Worm (Caenorhabditis elegans) whole organism, L1 larva: ENCODE results near the gene K01C8.2.
A peak's percentile ranks its signal among the peaks of the same experiment; 100 is the strongest.

Experiments
- C04F5.9 ChIP-seq: sonication (generic microtip); optimal IDR thresholded peaks from 2 replicates; lab custom pipeline; 2016; ENCODE audit warnings: missing genetic modification characterization, missing compliant biosample characterization
- C16A3.4 ChIP-seq: fragments of 150-350 bp; optimal IDR thresholded peaks from 2 replicates; lab custom pipeline; 2014; ENCODE audit warnings: missing biosample characterization, missing genetic modification characterization
- F16B12.6 ChIP-seq: fragments of 150-350 bp; optimal IDR thresholded peaks from 2 replicates; lab custom pipeline; 2014; ENCODE audit warnings: missing biosample characterization, missing genetic modification characterization
- blmp-1 ChIP-seq: fragments of 150-350 bp; optimal IDR thresholded peaks from 2 replicates; lab custom pipeline; 2014; ENCODE audit warnings: missing biosample characterization, missing genetic modification characterization
- ces-1 ChIP-seq: fragments of 150-350 bp; optimal IDR thresholded peaks from 2 replicates; lab custom pipeline; 2014; ENCODE audit warnings: missing biosample characterization, missing genetic modification reagents, missing genetic modification characterization
- efl-1 ChIP-seq, 4 experiments: fragments of 150-350 bp; optimal IDR thresholded peaks in 3 of 4; peaks in 1 of 4; 1 replicate in 1 of 4; 2 replicates in 3 of 4; lab custom pipeline; 2014; ENCODE audit warnings: missing biosample characterization in 2 of 4, missing genetic modification characterization in 2 of 4, missing genetic modification reagents in 2 of 4
- egl-13 ChIP-seq: sonication (generic microtip); optimal IDR thresholded peaks from 2 replicates; lab custom pipeline; 2016; ENCODE audit warnings: missing genotype, missing genetic modification reagents, missing genetic modification characterization, missing compliant biosample characterization
- egl-27 ChIP-seq, 2 experiments: fragments of 150-350 bp in 1 of 2; sonication (generic microtip); optimal IDR thresholded peaks; 3 replicates each; lab custom pipeline; 2017 to 2018; ENCODE audit warnings: missing biosample characterization in 2 of 2, missing genetic modification characterization in 2 of 2, missing genetic modification reagents in 2 of 2
- elt-3 ChIP-seq, 6 experiments: fragments of 150-350 bp in 1 of 6; sonication (generic microtip); optimal IDR thresholded peaks; 2 replicates each; lab custom pipeline; 2017 to 2018; ENCODE audit warnings: missing biosample characterization in 6 of 6, missing genetic modification characterization in 6 of 6, inconsistent platforms in 1 of 6
- fkh-4 ChIP-seq: sonication (generic microtip); optimal IDR thresholded peaks from 2 replicates; lab custom pipeline; 2016; ENCODE audit warnings: missing compliant biosample characterization, missing genetic modification characterization, borderline replicate concordance
- fkh-8 ChIP-seq: sonication (generic microtip); optimal IDR thresholded peaks from 2 replicates; lab custom pipeline; 2016; ENCODE audit warnings: mild to moderate bottlenecking, missing genetic modification characterization, missing compliant biosample characterization
- hlh-4 ChIP-seq: sonication (generic microtip); optimal IDR thresholded peaks from 2 replicates; lab custom pipeline; 2016; ENCODE audit warnings: mild to moderate bottlenecking, missing genetic modification characterization, missing compliant biosample characterization
- irx-1 ChIP-seq: sonication (generic microtip); optimal IDR thresholded peaks from 2 replicates; lab custom pipeline; 2016; ENCODE audit warnings: missing genetic modification characterization, missing compliant biosample characterization
- isw-1 ChIP-seq: fragments of 200-800 bp; sonication (Bioruptor generic); IDR thresholded peaks from 2 replicates; pipeline ENCODE4 v1.3.6; 2022; ENCODE audit warnings: missing genetic modification characterization, missing compliant biosample characterization
- jun-1 ChIP-seq: fragments of 150-350 bp; optimal IDR thresholded peaks from 2 replicates; lab custom pipeline; 2014; ENCODE audit warnings: missing biosample characterization, missing genetic modification reagents, missing genetic modification characterization
- lin-13 ChIP-seq: fragments of 150-350 bp; optimal IDR thresholded peaks from 2 replicates; lab custom pipeline; 2014; ENCODE audit warnings: missing biosample characterization, missing genetic modification reagents, missing genetic modification characterization
- lin-14 ChIP-seq: fragments of 200-800 bp; sonication (Bioruptor generic); optimal IDR thresholded peaks from 2 replicates; lab custom pipeline; 2018; ENCODE audit warnings: mild to moderate bottlenecking, missing genetic modification characterization, moderate library complexity, missing compliant biosample characterization
- lin-15B ChIP-seq: fragments of 150-350 bp; sonication (generic microtip); optimal IDR thresholded peaks from 3 replicates; lab custom pipeline; 2014; ENCODE audit warnings: missing biosample characterization, missing genetic modification characterization
- lin-35 ChIP-seq, 2 experiments: fragments of 150-350 bp; optimal IDR thresholded peaks; 2 replicates each; lab custom pipeline; 2014; ENCODE audit warnings: missing biosample characterization in 2 of 2, missing genetic modification characterization in 2 of 2, missing genetic modification reagents in 2 of 2
- lin-39 ChIP-seq: fragments of 150-350 bp; optimal IDR thresholded peaks from 2 replicates; lab custom pipeline; 2014; ENCODE audit warnings: missing biosample characterization, missing genetic modification reagents, missing genetic modification characterization
- nhr-12 ChIP-seq: sonication (generic microtip); optimal IDR thresholded peaks from 2 replicates; lab custom pipeline; 2017; ENCODE audit warnings: missing biosample characterization, missing genetic modification characterization
- nhr-20 ChIP-seq: sonication (generic microtip); optimal IDR thresholded peaks from 2 replicates; lab custom pipeline; 2016; ENCODE audit warnings: mild to moderate bottlenecking, missing genetic modification characterization, missing compliant biosample characterization
- nhr-47 ChIP-seq: sonication (generic microtip); optimal IDR thresholded peaks from 2 replicates; lab custom pipeline; 2016; ENCODE audit warnings: mild to moderate bottlenecking, missing genetic modification characterization, moderate library complexity, missing compliant biosample characterization
- nhr-71 ChIP-seq: sonication (generic microtip); optimal IDR thresholded peaks from 2 replicates; lab custom pipeline; 2016; ENCODE audit warnings: mild to moderate bottlenecking, missing genetic modification characterization, moderate library complexity, missing compliant biosample characterization
- nhr-85 ChIP-seq: sonication (generic microtip); peaks from one replicate; lab custom pipeline; 2016; ENCODE audit warnings: missing genetic modification characterization, inconsistent platforms, missing compliant biosample characterization
- pqm-1 ChIP-seq: sonication (generic microtip); optimal IDR thresholded peaks from 3 replicates; lab custom pipeline; 2017; ENCODE audit warnings: missing biosample characterization, missing genetic modification characterization
- rnt-1 ChIP-seq: sonication (generic microtip); optimal IDR thresholded peaks from 2 replicates; lab custom pipeline; 2016; ENCODE audit warnings: mild to moderate bottlenecking, missing genetic modification characterization, moderate library complexity, missing compliant biosample characterization
- skn-1 ChIP-seq: fragments of 150-350 bp; optimal IDR thresholded peaks from 2 replicates; lab custom pipeline; 2014; ENCODE audit warnings: missing biosample characterization, missing genetic modification characterization
- snpc-4 ChIP-seq: fragments of 150-350 bp; optimal IDR thresholded peaks from 2 replicates; lab custom pipeline; 2014; ENCODE audit warnings: missing biosample characterization, missing genetic modification characterization
- snu-23 ChIP-seq: sonication (generic microtip); optimal IDR thresholded peaks from 2 replicates; lab custom pipeline; 2016; ENCODE audit warnings: missing genetic modification characterization, missing compliant biosample characterization
- unc-130 ChIP-seq: fragments of 150-350 bp; optimal IDR thresholded peaks from 2 replicates; lab custom pipeline; 2017; ENCODE audit warnings: missing biosample characterization, missing genetic modification characterization, inconsistent platforms
- unc-62 ChIP-seq: fragments of 150-350 bp; optimal IDR thresholded peaks from 2 replicates; lab custom pipeline; 2014; ENCODE audit warnings: missing biosample characterization, missing genetic modification reagents, missing genetic modification characterization
- unc-86 ChIP-seq: sonication (generic microtip); optimal IDR thresholded peaks from 2 replicates; lab custom pipeline; 2016; ENCODE audit warnings: missing genetic modification characterization, missing compliant biosample characterization
- zag-1 ChIP-seq: fragments of 150-350 bp; optimal IDR thresholded peaks from 2 replicates; lab custom pipeline; 2014; ENCODE audit warnings: missing biosample characterization, missing genetic modification characterization
- ztf-4 ChIP-seq: fragments of 150-350 bp; optimal IDR thresholded peaks from 2 replicates; lab custom pipeline; 2014; ENCODE audit warnings: missing biosample characterization, missing genetic modification characterization

The K01C8.2 gene

ce11 chrII:8259674-8260073 lies 9.6 kb downstream of the K01C8.2 start:
- peak in 1 of 2 experiments; percentile 36 for TF ChIP-seq lin-35 (GFP tag; optimal IDR thresholded peaks at IDR 0.05; lab: Kevin White, UChicago)
- TF ChIP-seq lin-13 (GFP tag; lab: Kevin White, UChicago): no peak
- TF ChIP-seq unc-130 (tag; lab: Kevin White, UChicago): peak; percentile 20
- TF ChIP-seq snu-23 (GFP tag; lab: Kevin White, UChicago): peak; percentile 43
- TF ChIP-seq rnt-1 (tag; lab: Kevin White, UChicago): no peak
- TF ChIP-seq nhr-71: peak; percentile 51
- peak; percentile 41 for TF ChIP-seq nhr-20 (tag; lab: Kevin White, UChicago)
- TF ChIP-seq fkh-8: no peak
- TF ChIP-seq blmp-1 (tag; lab: Kevin White, UChicago): peak; percentile 36
- peak; percentile 94 for TF ChIP-seq nhr-85 (tag; lab: Kevin White, UChicago)
- peak in 1 of 6 experiments; percentile 31 for TF ChIP-seq elt-3 (tag; optimal IDR thresholded peaks at IDR 0.05; lab: Kevin White, UChicago)
- TF ChIP-seq efl-1 (optimal IDR thresholded peaks at IDR 0.05; lab: Kevin White, UChicago): no peak
- peak in 1 of 2 experiments; percentile 16 for TF ChIP-seq efl-1 (GFP tag; optimal IDR thresholded peaks at IDR 0.05 in 1 of 2; lab: Kevin White, UChicago)
- no peak for TF ChIP-seq nhr-12
- TF ChIP-seq snpc-4 (tag; lab: Kevin White, UChicago): no peak
- TF ChIP-seq irx-1 (tag; lab: Kevin White, UChicago): no peak
- peak; percentile 54 for TF ChIP-seq lin-14
- TF ChIP-seq jun-1 (tag; lab: Kevin White, UChicago): no peak

ce11 chrII:8259038-8259437 lies 10.2 kb downstream of the K01C8.2 start, which contains the start of gene F35C11.6:
Gene F35C11.6, minus strand, starts transcription at chrII:8259138.
- TF ChIP-seq lin-15B (tag; lab: Kevin White, UChicago) (no peak), elt-3 (tag; optimal IDR thresholded peaks at IDR 0.05; lab: Kevin White, UChicago) (peak in 1 of 6 experiments; percentile 3), blmp-1 (tag; lab: Kevin White, UChicago) (peak; percentile 9), unc-86 (no peak), C04F5.9 (tag; lab: Kevin White, UChicago) (no peak), skn-1 (tag; lab: Kevin White, UChicago) (no peak)

ce11 chrII:8256013-8256412 lies 13.2 kb downstream of the K01C8.2 start, which contains the start of gene F35C11.7:
Gene F35C11.7, plus strand, starts transcription at chrII:8256313.
- no peak for TF ChIP-seq egl-13
- TF ChIP-seq unc-130 (tag; lab: Kevin White, UChicago): no peak
- TF ChIP-seq lin-14: no peak
- no peak for TF ChIP-seq lin-35 (GFP tag; optimal IDR thresholded peaks at IDR 0.05; lab: Kevin White, UChicago)
- TF ChIP-seq, all 84 proteins: peak for 0

- TF ChIP-seq egl-27 (tag; optimal IDR thresholded peaks at IDR 0.05; lab: Kevin White, UChicago): no peak
- TF ChIP-seq fkh-8: no peak
- no peak for TF ChIP-seq nhr-85 (tag; lab: Kevin White, UChicago)
- no peak for TF ChIP-seq ztf-4 (tag; lab: Kevin White, UChicago)
- no peak for TF ChIP-seq pqm-1 (tag; lab: Kevin White, UChicago)
- TF ChIP-seq unc-62 (GFP tag; lab: Kevin White, UChicago): no peak
- no peak for TF ChIP-seq C16A3.4 (tag; lab: Kevin White, UChicago)
- no peak for TF ChIP-seq hlh-4 (tag; lab: Kevin White, UChicago)
- no peak for TF ChIP-seq ces-1 (GFP tag; lab: Kevin White, UChicago)
- no peak for TF ChIP-seq isw-1
- no peak for TF ChIP-seq fkh-4 (tag; lab: Kevin White, UChicago)
- TF ChIP-seq nhr-47 (tag; lab: Kevin White, UChicago): no peak
- no peak for TF ChIP-seq zag-1 (tag; lab: Kevin White, UChicago)
- TF ChIP-seq F16B12.6: no peak
- no peak for TF ChIP-seq lin-39 (tag; lab: Kevin White, UChicago)
- TF ChIP-seq lin-14: no peak
Measured at ce11 chrII:8253160-8253793, 16.0 kb downstream of the K01C8.2 start, which contains the start of gene F35C11.5. Gene F35C11.5, plus strand, starts transcription at chrII:8253743.
